Fruit fly (Drosophila melanogaster) whole organism: ENCODE measurements around the gene slam.

Source experiments
- CG8478 ChIP-seq: fragments of >200 bp; optimal IDR thresholded peaks from 2 replicates; lab custom pipeline; 2018; ENCODE audit warnings: inconsistent platforms
- psq ChIP-seq: fragments of >200 bp; optimal IDR thresholded peaks from 2 replicates; lab custom pipeline; 2017

- TF ChIP-seq CG8478 (no peak), psq (lab: Kevin White, UChicago) (no peak)
Measured at dm6 chr2L:6424198-6424597, 52.0 kb downstream of the slam start, which contains the start of gene Fic.
